Fruit fly (Drosophila melanogaster): ENCODE data around the gene CG3436.
A peak's percentile ranks its signal among the peaks of the same experiment; 100 is the strongest.

CG3436 gene

dm6 chr2L:136131-136426 is 19.8 kb upstream of the CG3436 start (continued):
- TF ChIP-seq phol (tag; optimal IDR thresholded peaks at IDR 0.05) (no peak), CG43689 (GFP tag; IDR thresholded peaks at IDR 0.05) (no peak), chm (GFP tag; IDR thresholded peaks at IDR 0.05) (no peak), CG18599 (GFP tag; optimal IDR thresholded peaks at IDR 0.05) (no peak), ci (GFP tag; IDR thresholded peaks at IDR 0.05) (0 out of 3 replicates have a peak, but pooled peaks have one; percentile 29), CG18476 (GFP tag; optimal IDR thresholded peaks at IDR 0.05) (no peak)

dm6 chr2L:136747-137709 is 18.8 kb upstream of the CG3436 start:
- TF ChIP-seq hbn (GFP tag; IDR thresholded peaks at IDR 0.05; ENCODE audit: partially characterized antibody) (no peak), CG1024 (GFP tag; IDR thresholded peaks at IDR 0.05) (0 out of 2 replicates have a peak, but pooled peaks have one; percentile 9), caup (GFP tag; optimal IDR thresholded peaks at IDR 0.05; ENCODE audit: severe bottlenecking) (peak; percentile 16), Pdp1 (GFP tag; optimal IDR thresholded peaks at IDR 0.05) (peak in 1 of 2 experiments; percentile 71), bcd (GFP tag; optimal IDR thresholded peaks at IDR 0.05) (no peak), Abd-B (GFP tag; optimal IDR thresholded peaks at IDR 0.05) (no peak), tna (GFP tag; IDR thresholded peaks at IDR 0.05; ENCODE audit: partially characterized antibody) (0 out of 2 replicates have a peak, but pooled peaks have one; percentile 14), Ets65A (GFP tag) (peak; percentile 65), mirr (GFP tag; optimal IDR thresholded peaks at IDR 0.05) (peak; percentile 82), CG12236 (GFP tag; optimal IDR thresholded peaks at IDR 0.05) (no peak), Sox102F (GFP tag; optimal IDR thresholded peaks at IDR 0.05) (no peak), Med (GFP tag) (peak; percentile 53), CG5953 (GFP tag; IDR thresholded peaks at IDR 0.05) (0 out of 2 replicates have a peak, but pooled peaks have one; percentile 22), vfl (GFP tag; optimal IDR thresholded peaks at IDR 0.05) (no peak), CG7987 (GFP tag; optimal IDR thresholded peaks at IDR 0.05) (peak; percentile 79), CG3847 (GFP tag; IDR thresholded peaks at IDR 0.05) (peak; percentile 14; the same call in 1 of the 2 replicates), grn (GFP tag; optimal IDR thresholded peaks at IDR 0.05) (peak; percentile 67), z (GFP tag; IDR thresholded peaks at IDR 0.05) (no peak), Hmr (GFP tag; optimal IDR thresholded peaks at IDR 0.05) (peak; percentile 28), CG12769 (tag; optimal IDR thresholded peaks at IDR 0.05) (peak; percentile 81), Hr78 (GFP tag; optimal IDR thresholded peaks at IDR 0.05) (peak in 1 of 2 experiments; percentile 55), cg (GFP tag; optimal IDR thresholded peaks at IDR 0.05) (no peak), sug (tag; optimal IDR thresholded peaks at IDR 0.05) (peak; percentile 69), CG1233 (GFP tag; optimal IDR thresholded peaks at IDR 0.05) (no peak), sr (GFP tag; IDR thresholded peaks at IDR 0.05) (0 out of 3 replicates have a peak, but pooled peaks have one; percentile 37), CG11560 (tag; IDR thresholded peaks at IDR 0.05) (no peak), gce (GFP tag; IDR thresholded peaks at IDR 0.05) (0 out of 3 replicates have a peak, but pooled peaks have one; percentile 26), CG9817 (tag; optimal IDR thresholded peaks at IDR 0.05) (no peak), cato (GFP tag; optimal IDR thresholded peaks at IDR 0.05; ENCODE audit: borderline replicate concordance) (no peak), CG31441 (GFP tag; IDR thresholded peaks at IDR 0.05) (no peak), cwo (GFP tag; optimal IDR thresholded peaks at IDR 0.05) (peak; percentile 35), CG18599 (GFP tag; optimal IDR thresholded peaks at IDR 0.05) (peak; percentile 20), dysf (GFP tag; IDR thresholded peaks at IDR 0.05) (0 out of 3 replicates have a peak, but pooled peaks have one; percentile 13), exex (tag; optimal IDR thresholded peaks at IDR 0.05) (peak; percentile 96), CG31224 (GFP tag; IDR thresholded peaks at IDR 0.05) (no peak), Taf1 (GFP tag; IDR thresholded peaks at IDR 0.05) (no peak), CG12155 (GFP tag; optimal IDR thresholded peaks at IDR 0.05) (no peak), CG4360 (GFP tag; IDR thresholded peaks at IDR 0.05) (no peak), sisA (GFP tag; IDR thresholded peaks at IDR 0.05) (no peak), maf-S (GFP tag; optimal IDR thresholded peaks at IDR 0.05) (no peak), Sox100B (GFP tag; optimal IDR thresholded peaks at IDR 0.05) (no peak)

All from whole organism, embryonic.